Worm (Caenorhabditis elegans): ENCODE results near the gene unc-98.

DNA sequence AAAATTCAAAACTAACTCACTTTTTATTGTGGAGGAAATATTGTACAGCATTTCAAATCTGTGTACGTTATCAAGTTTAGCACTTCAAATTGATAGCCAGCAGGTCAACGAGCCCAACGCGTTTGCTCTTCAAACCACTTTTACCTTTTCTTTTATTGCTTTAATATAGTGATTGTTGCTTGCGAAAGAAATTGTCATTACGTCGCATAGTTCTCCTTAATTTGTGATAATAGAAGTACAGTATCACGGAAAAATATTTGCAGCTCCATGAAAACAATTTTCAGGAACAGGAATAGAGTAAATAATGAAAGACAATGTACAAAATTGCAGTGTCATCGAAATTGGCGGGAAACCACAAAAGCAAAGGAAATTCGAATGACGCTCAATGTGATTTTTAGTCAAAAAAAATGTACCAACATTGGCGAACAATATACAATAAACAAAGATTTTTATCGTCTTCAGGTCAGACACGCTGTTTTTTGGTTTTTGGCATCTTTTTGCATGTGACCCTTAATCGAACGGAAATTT lies 14.4 kb downstream of the unc-98 start, which contains the start of the genes PDB1.1 and F08C6.5:
- TF ChIP-seq snpc-4 (GFP tag; optimal IDR thresholded peaks at IDR 0.05): no peak
- no peak for TF ChIP-seq snpc-4 (tag; optimal IDR thresholded peaks at IDR 0.05)
- TF ChIP-seq mel-28 (tag; optimal IDR thresholded peaks at IDR 0.05; ENCODE audit: borderline replicate concordance): no peak
- TF ChIP-seq nfyb-1 (GFP tag; IDR thresholded peaks at IDR 0.05): no peak
- no peak for TF ChIP-seq madf-6 (GFP tag; IDR thresholded peaks at IDR 0.05)
- no peak for TF ChIP-seq F49E8.2 (tag; optimal IDR thresholded peaks at IDR 0.05; ENCODE audit: insufficient read depth)

Data from whole organism, young adult.